Worm (Caenorhabditis elegans) whole organism, mixed stage, embryonic: ENCODE measurements around the gene rab-14.

Experiments
- blmp-1 ChIP-seq: fragments of 150-350 bp; optimal IDR thresholded peaks from 2 replicates; lab custom pipeline; 2014; ENCODE audit warnings: missing biosample characterization, missing genetic modification characterization
- cnd-1 ChIP-seq: fragments of 200-800 bp; sonication (Bioruptor generic); optimal IDR thresholded peaks from 2 replicates; lab custom pipeline; 2018; ENCODE audit warnings: mild to moderate bottlenecking, missing genetic modification characterization, missing compliant biosample characterization
- elt-3 ChIP-seq: fragments of 150-350 bp; optimal IDR thresholded peaks from 2 replicates; lab custom pipeline; 2014; ENCODE audit warnings: missing biosample characterization, missing genetic modification characterization
- hlh-1 ChIP-seq: fragments of 150-350 bp; optimal IDR thresholded peaks from 2 replicates; lab custom pipeline; 2014; ENCODE audit warnings: missing biosample characterization, missing genetic modification reagents, missing genetic modification characterization
- lsy-2 ChIP-seq: fragments of 150-350 bp; optimal IDR thresholded peaks from 2 replicates; lab custom pipeline; 2014; ENCODE audit warnings: missing biosample characterization, missing genetic modification characterization
- mab-5 ChIP-seq: fragments of 150-350 bp; optimal IDR thresholded peaks from 2 replicates; lab custom pipeline; 2014; ENCODE audit warnings: missing biosample characterization, missing genetic modification characterization
- nhr-237 ChIP-seq: fragments of 150-350 bp; optimal IDR thresholded peaks from 2 replicates; lab custom pipeline; 2014; ENCODE audit warnings: missing biosample characterization, missing genetic modification characterization
- nhr-28 ChIP-seq: fragments of 150-350 bp; optimal IDR thresholded peaks from 2 replicates; lab custom pipeline; 2014; ENCODE audit warnings: missing biosample characterization, missing genetic modification characterization
- pha-4 ChIP-seq: fragments of 150-350 bp; optimal IDR thresholded peaks from 2 replicates; lab custom pipeline; 2018; ENCODE audit warnings: missing biosample characterization, missing genetic modification reagents, missing genetic modification characterization
- snpc-4 ChIP-seq: fragments of 150-350 bp; optimal IDR thresholded peaks from 2 replicates; lab custom pipeline; 2014; ENCODE audit warnings: missing biosample characterization, missing genetic modification characterization
- unc-120 ChIP-seq: sonication (generic microtip); optimal IDR thresholded peaks from 2 replicates; lab custom pipeline; 2017; ENCODE audit warnings: missing genetic modification characterization, missing compliant biosample characterization; ENCODE audit not compliant: poor library complexity, severe bottlenecking
- unc-39 ChIP-seq: fragments of 150-350 bp; optimal IDR thresholded peaks from 2 replicates; lab custom pipeline; 2014; ENCODE audit warnings: missing biosample characterization, missing genetic modification characterization
- unc-62 ChIP-seq: fragments of 150-350 bp; optimal IDR thresholded peaks from 2 replicates; lab custom pipeline; 2014; ENCODE audit warnings: missing biosample characterization, missing genetic modification reagents, missing genetic modification characterization
- ztf-11 ChIP-seq: fragments of 150-350 bp; optimal IDR thresholded peaks from 2 replicates; lab custom pipeline; 2014; ENCODE audit warnings: missing biosample characterization, missing genetic modification characterization

- no peak for TF ChIP-seq cnd-1 (tag; lab: Kevin White, UChicago)
- peak; percentile 87 for TF ChIP-seq unc-62
- peak; percentile 37 for TF ChIP-seq nhr-237 (tag; lab: Kevin White, UChicago)
- no peak for TF ChIP-seq ztf-11
- no peak for TF ChIP-seq elt-3
- TF ChIP-seq nhr-28 (tag; lab: Kevin White, UChicago) = no peak
- no peak for TF ChIP-seq unc-39 (tag; lab: Kevin White, UChicago)
- TF ChIP-seq lsy-2 = peak; percentile 32
- no peak for TF ChIP-seq unc-120 (tag; lab: Kevin White, UChicago)
- peak; percentile 37 for TF ChIP-seq hlh-1 (tag; lab: Kevin White, UChicago)
- no peak for TF ChIP-seq snpc-4 (tag; lab: Kevin White, UChicago)
- no peak for TF ChIP-seq mab-5
- peak; percentile 27 for TF ChIP-seq blmp-1
- peak; percentile 58 for TF ChIP-seq pha-4
Observed at ce11 chrX:15616443-15616842, 10.0 kb upstream of the rab-14 start, which contains the start of gene ergi-3.
